Fruit fly (Drosophila melanogaster): ENCODE results near the gene CG33159.

DNA sequence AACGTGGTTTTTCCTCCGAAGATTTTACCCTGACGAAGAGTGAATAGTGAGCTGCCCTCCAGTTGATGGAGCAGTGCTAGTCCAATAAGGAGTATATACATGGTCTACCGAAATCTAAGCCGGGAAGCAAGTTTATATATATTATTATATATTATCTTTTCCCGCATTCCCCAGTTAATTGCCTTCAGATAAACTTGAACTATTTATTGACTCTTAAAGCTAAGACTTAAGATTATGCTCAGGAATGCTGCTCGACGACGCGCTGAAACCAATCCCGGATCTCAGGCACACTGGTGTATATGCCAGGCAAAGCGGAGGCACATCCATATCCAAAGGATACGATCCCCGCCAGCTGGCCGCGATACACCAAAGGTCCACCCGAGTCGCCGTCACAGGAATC, 1.1 kb upstream of the CG33159 start, which contains the start of gene CG32277:
- TF ChIP-seq CG10669 (GFP tag; optimal IDR thresholded peaks at IDR 0.05), result no peak
- TF ChIP-seq Lpt (GFP tag; optimal IDR thresholded peaks at IDR 0.05), result no peak
- no peak for TF ChIP-seq net (GFP tag; optimal IDR thresholded peaks at IDR 0.05)
- TF ChIP-seq CG4318 (GFP tag; optimal IDR thresholded peaks at IDR 0.05), result no peak
- no peak for TF ChIP-seq Hr4 (GFP tag; optimal IDR thresholded peaks at IDR 0.05)
- TF ChIP-seq Blimp-1 (GFP tag; optimal IDR thresholded peaks at IDR 0.05), result no peak
- no peak for TF ChIP-seq Sox15 (GFP tag; optimal IDR thresholded peaks at IDR 0.05)
- no peak for TF ChIP-seq Eip78C (GFP tag)
- no peak for TF ChIP-seq Met (GFP tag; optimal IDR thresholded peaks at IDR 0.05)
- TF ChIP-seq Hr39 (GFP tag; optimal IDR thresholded peaks at IDR 0.05), result no peak
- no peak for TF ChIP-seq Ets96B (tag; optimal IDR thresholded peaks at IDR 0.05)
